Worm (Caenorhabditis elegans) whole organism, early embryonic: Measurements from ENCODE around the gene Y22D7AR.7.
A peak's percentile ranks its signal among the peaks of the same experiment; 100 is the strongest.

ENCODE experiments used
- B0310.2 ChIP-seq: sonication (generic microtip); optimal IDR thresholded peaks from 2 replicates; lab custom pipeline; 2016; ENCODE audit warnings: mild to moderate bottlenecking, missing genetic modification characterization, missing compliant biosample characterization
- F13C5.2 ChIP-seq: sonication (generic microtip); optimal IDR thresholded peaks from 2 replicates; lab custom pipeline; 2017; ENCODE audit warnings: mild to moderate bottlenecking, missing genetic modification characterization, inconsistent platforms, missing compliant biosample characterization
- ama-1 ChIP-seq: fragments of 150-350 bp; optimal IDR thresholded peaks from 2 replicates; lab custom pipeline; 2014
- ceh-13 ChIP-seq: fragments of 200-800 bp; sonication (Bioruptor generic); optimal IDR thresholded peaks from 2 replicates; lab custom pipeline; 2018; ENCODE audit warnings: mild to moderate bottlenecking, missing genetic modification characterization, missing compliant biosample characterization
- ceh-36 ChIP-seq: sonication (generic microtip); optimal IDR thresholded peaks from 2 replicates; lab custom pipeline; 2016; ENCODE audit warnings: missing genetic modification characterization, inconsistent platforms, missing compliant biosample characterization
- ets-7 ChIP-seq: sonication (generic microtip); optimal IDR thresholded peaks from 2 replicates; lab custom pipeline; 2016; ENCODE audit warnings: missing genotype, missing genetic modification characterization, missing compliant biosample characterization
- flt-1 ChIP-seq: fragments of 200-800 bp; sonication (Bioruptor generic); IDR thresholded peaks from 2 replicates; pipeline ENCODE4 v1.3.6; 2022; ENCODE audit warnings: missing genetic modification characterization, missing compliant biosample characterization
- hmg-4 ChIP-seq: fragments of 200-800 bp; sonication (Bioruptor generic); optimal IDR thresholded peaks from 2 replicates; lab custom pipeline; 2018; ENCODE audit warnings: mild to moderate bottlenecking, missing genetic modification characterization, missing compliant biosample characterization
- hnd-1 ChIP-seq: sonication (generic microtip); optimal IDR thresholded peaks from 2 replicates; lab custom pipeline; 2016; ENCODE audit warnings: missing genetic modification characterization, missing compliant biosample characterization
- tbx-37 ChIP-seq: fragments of 200-800 bp; sonication (Bioruptor generic); conservative IDR thresholded peaks from 2 replicates; pipeline ENCODE4 v1.3.6; 2022; ENCODE audit warnings: missing genetic modification reagents, missing genetic modification characterization, missing compliant biosample characterization
- tra-4 ChIP-seq: sonication (generic microtip); optimal IDR thresholded peaks from 2 replicates; lab custom pipeline; 2017; ENCODE audit warnings: missing genetic modification characterization, missing compliant biosample characterization

- TF ChIP-seq flt-1 (GFP tag; lab: Robert Waterston, UW) (no peak), F13C5.2 (tag; lab: Kevin White, UChicago) (no peak), ceh-13 (GFP tag; lab: Kevin White, UChicago) (no peak), ceh-36 (tag; lab: Kevin White, UChicago) (peak; percentile 90), hnd-1 (tag; lab: Kevin White, UChicago) (no peak), ama-1 (lab: Kevin White, UChicago) (no peak), ets-7 (no peak), hmg-4 (GFP tag; lab: Kevin White, UChicago) (no peak), tra-4 (tag; lab: Kevin White, UChicago) (no peak), B0310.2 (tag; lab: Kevin White, UChicago) (no peak), tbx-37 (no peak)
Measured at ce11 chrIII:1718800-1719199, 30.9 kb upstream of the Y22D7AR.7 start.
